Worm (Caenorhabditis elegans): Measurements from ENCODE around the gene Y46D2A.1.
"Not testable (repeated sequence)": the region's sequence is repeated elsewhere in the genome, so short reads cannot be mapped to it uniquely, and the experiment has no call there.

ce11 chrII:3290544-3290943 lies 31.8 kb upstream of the Y46D2A.1 start, which contains the start of gene F39E9.14:
- not testable (repeated sequence) for TF ChIP-seq blmp-1 (tag; optimal IDR thresholded peaks at IDR 0.05; ENCODE audit: insufficient read depth); ztf-11 (tag; optimal IDR thresholded peaks at IDR 0.05); ZK546.5 (tag; optimal IDR thresholded peaks at IDR 0.05); lsy-2 (tag; optimal IDR thresholded peaks at IDR 0.05); mbf-1 (tag; optimal IDR thresholded peaks at IDR 0.05); snpc-4 (tag; optimal IDR thresholded peaks at IDR 0.05); ceh-16 (tag; optimal IDR thresholded peaks at IDR 0.05); zag-1 (tag; optimal IDR thresholded peaks at IDR 0.05); aly-2 (tag; optimal IDR thresholded peaks at IDR 0.05); unc-39 (tag; optimal IDR thresholded peaks at IDR 0.05); ztf-4 (tag; optimal IDR thresholded peaks at IDR 0.05); nhr-77 (tag; optimal IDR thresholded peaks at IDR 0.05); nhr-25 (tag; optimal IDR thresholded peaks at IDR 0.05); nhr-237 (tag; optimal IDR thresholded peaks at IDR 0.05)

Measured in whole organism, L2 larva.